Worm (Caenorhabditis elegans) whole organism, L1 larva: Measurements from ENCODE around the gene lir-3.

Source experiments
- C04F5.9 ChIP-seq: sonication (generic microtip); optimal IDR thresholded peaks from 2 replicates; lab custom pipeline; 2016; ENCODE audit warnings: missing genetic modification characterization, missing compliant biosample characterization
- C34B4.2 ChIP-seq: sonication (generic microtip); optimal IDR thresholded peaks from 2 replicates; lab custom pipeline; 2017; ENCODE audit warnings: mild to moderate bottlenecking, missing genetic modification characterization, missing compliant biosample characterization
- Y116A8C.19 ChIP-seq: sonication (generic microtip); optimal IDR thresholded peaks from 2 replicates; lab custom pipeline; 2016; ENCODE audit warnings: missing compliant biosample characterization, missing genetic modification characterization, borderline replicate concordance
- aha-1 ChIP-seq: fragments of 150-350 bp; optimal IDR thresholded peaks from 2 replicates; lab custom pipeline; 2014; ENCODE audit warnings: missing biosample characterization, missing genetic modification characterization
- alr-1 ChIP-seq: fragments of 200-800 bp; sonication (Bioruptor generic); optimal IDR thresholded peaks from 2 replicates; lab custom pipeline; 2018; ENCODE audit warnings: borderline replicate concordance, mild to moderate bottlenecking, missing genetic modification characterization, missing compliant biosample characterization
- aly-2 ChIP-seq: fragments of 150-350 bp; optimal IDR thresholded peaks from 2 replicates; lab custom pipeline; 2014; ENCODE audit warnings: missing biosample characterization, missing genetic modification characterization
- blmp-1 ChIP-seq: fragments of 150-350 bp; optimal IDR thresholded peaks from 2 replicates; lab custom pipeline; 2014; ENCODE audit warnings: missing biosample characterization, missing genetic modification characterization
- ceh-8 ChIP-seq: fragments of 200-800 bp; sonication (Bioruptor generic); optimal IDR thresholded peaks from 2 replicates; lab custom pipeline; 2018; ENCODE audit warnings: mild to moderate bottlenecking, missing genetic modification characterization, moderate library complexity, missing compliant biosample characterization
- ceh-88 ChIP-seq: fragments of 200-800 bp; sonication (Bioruptor generic); IDR thresholded peaks from 2 replicates; pipeline ENCODE4 v1.3.6; 2022; ENCODE audit warnings: missing genetic modification characterization, missing compliant biosample characterization
- ceh-90 ChIP-seq: sonication (generic microtip); optimal IDR thresholded peaks from 2 replicates; lab custom pipeline; 2016; ENCODE audit warnings: missing genetic modification characterization, missing compliant biosample characterization
- efl-1 ChIP-seq, 4 experiments: fragments of 150-350 bp; optimal IDR thresholded peaks in 3 of 4; peaks in 1 of 4; 1 replicate in 1 of 4; 2 replicates in 3 of 4; lab custom pipeline; 2014; ENCODE audit warnings: missing biosample characterization in 2 of 4, missing genetic modification characterization in 2 of 4, missing genetic modification reagents in 2 of 4
- efl-3 ChIP-seq: fragments of 200-800 bp; sonication (Bioruptor generic); optimal IDR thresholded peaks from 2 replicates; lab custom pipeline; 2018; ENCODE audit warnings: mild to moderate bottlenecking, missing genetic modification characterization, missing compliant biosample characterization
- egl-13 ChIP-seq: sonication (generic microtip); optimal IDR thresholded peaks from 2 replicates; lab custom pipeline; 2016; ENCODE audit warnings: missing genotype, missing genetic modification reagents, missing genetic modification characterization, missing compliant biosample characterization
- egl-27 ChIP-seq, 2 experiments: fragments of 150-350 bp in 1 of 2; sonication (generic microtip); optimal IDR thresholded peaks; 3 replicates each; lab custom pipeline; 2017 to 2018; ENCODE audit warnings: missing biosample characterization in 2 of 2, missing genetic modification characterization in 2 of 2, missing genetic modification reagents in 2 of 2
- ets-5 ChIP-seq: fragments of 200-800 bp; sonication (Bioruptor generic); IDR thresholded peaks from 2 replicates; pipeline ENCODE4 v1.3.6; 2022; ENCODE audit warnings: missing genetic modification characterization, missing compliant biosample characterization
- fkh-10 ChIP-seq: sonication (generic microtip); optimal IDR thresholded peaks from 2 replicates; lab custom pipeline; 2017; ENCODE audit warnings: missing biosample characterization, missing genetic modification reagents, missing genetic modification characterization
- fkh-4 ChIP-seq: sonication (generic microtip); optimal IDR thresholded peaks from 2 replicates; lab custom pipeline; 2016; ENCODE audit warnings: missing compliant biosample characterization, missing genetic modification characterization, borderline replicate concordance
- fkh-8 ChIP-seq: sonication (generic microtip); optimal IDR thresholded peaks from 2 replicates; lab custom pipeline; 2016; ENCODE audit warnings: mild to moderate bottlenecking, missing genetic modification characterization, missing compliant biosample characterization
- hpl-2 ChIP-seq: fragments of 150-350 bp; optimal IDR thresholded peaks from 2 replicates; lab custom pipeline; 2014; ENCODE audit warnings: missing biosample characterization, missing genetic modification reagents, missing genetic modification characterization
- irx-1 ChIP-seq: sonication (generic microtip); optimal IDR thresholded peaks from 2 replicates; lab custom pipeline; 2016; ENCODE audit warnings: missing genetic modification characterization, missing compliant biosample characterization
- lin-15B ChIP-seq: fragments of 150-350 bp; sonication (generic microtip); optimal IDR thresholded peaks from 3 replicates; lab custom pipeline; 2014; ENCODE audit warnings: missing biosample characterization, missing genetic modification characterization
- lin-39 ChIP-seq: fragments of 150-350 bp; optimal IDR thresholded peaks from 2 replicates; lab custom pipeline; 2014; ENCODE audit warnings: missing biosample characterization, missing genetic modification reagents, missing genetic modification characterization
- lir-3 ChIP-seq: sonication (generic microtip); optimal IDR thresholded peaks from 2 replicates; lab custom pipeline; 2016; ENCODE audit warnings: mild to moderate bottlenecking, missing genetic modification characterization, moderate library complexity, missing compliant biosample characterization; ENCODE audit not compliant: poor library complexity
- lsy-2 ChIP-seq, 2 experiments: fragments of 150-350 bp; optimal IDR thresholded peaks; 2 replicates each; lab custom pipeline; 2014; ENCODE audit warnings: missing biosample characterization in 2 of 2, missing genetic modification characterization in 2 of 2
- mef-2 ChIP-seq: fragments of 150-350 bp; optimal IDR thresholded peaks from 2 replicates; lab custom pipeline; 2014; ENCODE audit warnings: missing biosample characterization, missing genetic modification characterization
- mep-1 ChIP-seq: fragments of 150-350 bp; optimal IDR thresholded peaks from 2 replicates; lab custom pipeline; 2014; ENCODE audit warnings: missing biosample characterization, missing genetic modification characterization
- nhr-12 ChIP-seq: sonication (generic microtip); optimal IDR thresholded peaks from 2 replicates; lab custom pipeline; 2017; ENCODE audit warnings: missing biosample characterization, missing genetic modification characterization
- nhr-20 ChIP-seq: sonication (generic microtip); optimal IDR thresholded peaks from 2 replicates; lab custom pipeline; 2016; ENCODE audit warnings: mild to moderate bottlenecking, missing genetic modification characterization, missing compliant biosample characterization
- nhr-28 ChIP-seq: fragments of 150-350 bp; optimal IDR thresholded peaks from 2 replicates; lab custom pipeline; 2014; ENCODE audit warnings: missing biosample characterization, missing genetic modification characterization
- nhr-47 ChIP-seq: sonication (generic microtip); optimal IDR thresholded peaks from 2 replicates; lab custom pipeline; 2016; ENCODE audit warnings: mild to moderate bottlenecking, missing genetic modification characterization, moderate library complexity, missing compliant biosample characterization
- nhr-71 ChIP-seq: sonication (generic microtip); optimal IDR thresholded peaks from 2 replicates; lab custom pipeline; 2016; ENCODE audit warnings: mild to moderate bottlenecking, missing genetic modification characterization, moderate library complexity, missing compliant biosample characterization
- nhr-76 ChIP-seq: sonication (generic microtip); optimal IDR thresholded peaks from 2 replicates; lab custom pipeline; 2017; ENCODE audit warnings: missing biosample characterization, missing genetic modification characterization
- nhr-77 ChIP-seq: fragments of 150-350 bp; optimal IDR thresholded peaks from 2 replicates; lab custom pipeline; 2014; ENCODE audit warnings: missing biosample characterization, missing genetic modification characterization
- nhr-90 ChIP-seq: sonication (generic microtip); optimal IDR thresholded peaks from 2 replicates; lab custom pipeline; 2016; ENCODE audit warnings: mild to moderate bottlenecking, missing genetic modification characterization, missing compliant biosample characterization; ENCODE audit not compliant: poor library complexity
- pag-3 ChIP-seq: sonication (generic microtip); optimal IDR thresholded peaks from 2 replicates; lab custom pipeline; 2017; ENCODE audit warnings: missing genetic modification characterization, mild to moderate bottlenecking, missing compliant biosample characterization, antibody characterized with exemption, borderline replicate concordance; ENCODE audit not compliant: insufficient read depth
- pax-3 ChIP-seq: fragments of 200-800 bp; sonication (Bioruptor generic); optimal IDR thresholded peaks from 2 replicates; lab custom pipeline; 2018; ENCODE audit warnings: mild to moderate bottlenecking, missing genetic modification characterization, moderate library complexity, missing compliant biosample characterization
- pqm-1 ChIP-seq: sonication (generic microtip); optimal IDR thresholded peaks from 3 replicates; lab custom pipeline; 2017; ENCODE audit warnings: missing biosample characterization, missing genetic modification characterization
- rnt-1 ChIP-seq: sonication (generic microtip); optimal IDR thresholded peaks from 2 replicates; lab custom pipeline; 2016; ENCODE audit warnings: mild to moderate bottlenecking, missing genetic modification characterization, moderate library complexity, missing compliant biosample characterization
- skn-1 ChIP-seq: fragments of 150-350 bp; optimal IDR thresholded peaks from 2 replicates; lab custom pipeline; 2014; ENCODE audit warnings: missing biosample characterization, missing genetic modification characterization
- snpc-4 ChIP-seq: fragments of 150-350 bp; optimal IDR thresholded peaks from 2 replicates; lab custom pipeline; 2014; ENCODE audit warnings: missing biosample characterization, missing genetic modification characterization
- snu-23 ChIP-seq: sonication (generic microtip); optimal IDR thresholded peaks from 2 replicates; lab custom pipeline; 2016; ENCODE audit warnings: missing genetic modification characterization, missing compliant biosample characterization
- sox-4 ChIP-seq: sonication (generic microtip); optimal IDR thresholded peaks from 2 replicates; lab custom pipeline; 2016; ENCODE audit warnings: missing genetic modification characterization, missing compliant biosample characterization
- sup-37 ChIP-seq: fragments of 200-800 bp; sonication (Bioruptor generic); optimal IDR thresholded peaks from 2 replicates; lab custom pipeline; 2018; ENCODE audit warnings: mild to moderate bottlenecking, missing genetic modification characterization, missing compliant biosample characterization
- tbx-2 ChIP-seq: sonication (generic microtip); optimal IDR thresholded peaks from 2 replicates; lab custom pipeline; 2016; ENCODE audit warnings: missing genetic modification characterization, missing compliant biosample characterization
- unc-30 ChIP-seq: sonication (generic microtip); optimal IDR thresholded peaks from 2 replicates; lab custom pipeline; 2017; ENCODE audit warnings: missing biosample characterization, missing genetic modification characterization
- unc-86 ChIP-seq: sonication (generic microtip); optimal IDR thresholded peaks from 2 replicates; lab custom pipeline; 2016; ENCODE audit warnings: missing genetic modification characterization, missing compliant biosample characterization
- unc-98 ChIP-seq: fragments of 200-800 bp; sonication (Bioruptor generic); IDR thresholded peaks from 2 replicates; pipeline ENCODE4 v1.3.6; 2022; ENCODE audit warnings: missing genetic modification characterization, missing compliant biosample characterization
- vab-15 ChIP-seq: sonication (generic microtip); optimal IDR thresholded peaks from 2 replicates; lab custom pipeline; 2017; ENCODE audit warnings: missing genotype, mild to moderate bottlenecking, missing genetic modification characterization, missing compliant biosample characterization
- xbp-1 ChIP-seq: sonication (generic microtip); optimal IDR thresholded peaks from 2 replicates; lab custom pipeline; 2016; ENCODE audit warnings: missing genetic modification characterization, missing compliant biosample characterization
- zag-1 ChIP-seq: fragments of 150-350 bp; optimal IDR thresholded peaks from 2 replicates; lab custom pipeline; 2014; ENCODE audit warnings: missing biosample characterization, missing genetic modification characterization
- zip-4 ChIP-seq: fragments of 200-800 bp; sonication (Bioruptor generic); optimal IDR thresholded peaks from 2 replicates; lab custom pipeline; 2018; ENCODE audit warnings: mild to moderate bottlenecking, missing genetic modification characterization, moderate library complexity, missing compliant biosample characterization
- ztf-11 ChIP-seq, 2 experiments: sonication (generic microtip); optimal IDR thresholded peaks; 2 replicates each; lab custom pipeline; 2016 to 2017; ENCODE audit warnings: missing genetic modification characterization in 2 of 2, missing biosample characterization in 1 of 2, missing compliant biosample characterization in 1 of 2

lir-3 gene

DNA sequence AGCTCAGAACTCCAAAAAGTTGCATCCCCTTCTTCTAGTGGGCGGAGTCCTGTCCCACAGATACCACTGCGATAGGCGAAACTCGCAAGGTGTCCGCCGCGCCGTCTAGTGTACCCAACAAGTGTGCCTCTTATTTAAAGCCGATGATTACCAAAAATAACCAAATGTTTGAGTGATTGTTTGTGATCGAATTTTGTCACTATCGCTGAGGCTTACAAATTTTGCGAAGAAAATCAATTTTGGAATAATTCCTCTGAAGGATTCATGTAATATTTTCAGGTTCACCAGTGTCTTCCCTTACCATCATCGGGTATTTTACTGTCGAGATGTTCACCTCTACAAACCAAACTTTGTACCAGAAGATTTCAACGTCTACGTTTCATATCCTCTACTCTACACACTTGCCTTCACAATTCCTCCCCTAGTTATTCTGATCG lies 39.5 kb upstream of the lir-3 start (continued):
- TF ChIP-seq sup-37 (GFP tag; lab: Kevin White, UChicago) (no peak), mep-1 (tag; lab: Kevin White, UChicago) (peak; percentile 27), C04F5.9 (peak; percentile 39), vab-15 (no peak), lir-3 (tag; lab: Kevin White, UChicago) (no peak), fkh-8 (tag; lab: Kevin White, UChicago) (peak; percentile 58), egl-13 (tag; lab: Kevin White, UChicago) (peak; percentile 47), nhr-77 (tag; lab: Kevin White, UChicago) (peak; percentile 77), ets-5 (GFP tag; lab: Robert Waterston, UW) (no peak), unc-98 (GFP tag; lab: Robert Waterston, UW) (no peak), lsy-2 (tag; optimal IDR thresholded peaks at IDR 0.05; lab: Kevin White, UChicago) (peak in 1 of 2 experiments; percentile 74), lin-15B (peak; percentile 36), unc-30 (tag; lab: Kevin White, UChicago) (no peak), nhr-90 (peak; percentile 91), ceh-88 (GFP tag; lab: Robert Waterston, UW) (0 out of 2 replicates have a peak, but pooled peaks have one; percentile 26), rnt-1 (tag; lab: Kevin White, UChicago) (peak; percentile 93), Y116A8C.19 (tag; lab: Kevin White, UChicago) (no peak), skn-1 (no peak), efl-3 (no peak), tbx-2 (tag; lab: Kevin White, UChicago) (peak; percentile 72), ztf-11 (tag; optimal IDR thresholded peaks at IDR 0.05; lab: Kevin White, UChicago) (no peak), egl-27 (tag; optimal IDR thresholded peaks at IDR 0.05; lab: Kevin White, UChicago) (no peak), zag-1 (tag; lab: Kevin White, UChicago) (no peak), xbp-1 (tag; lab: Kevin White, UChicago) (peak; percentile 72), efl-1 (optimal IDR thresholded peaks at IDR 0.05; lab: Kevin White, UChicago) (peak; percentile 47 to 75), efl-1 (GFP tag; optimal IDR thresholded peaks at IDR 0.05 in 1 of 2; lab: Kevin White, UChicago) (peak; percentile 45 to 97), pqm-1 (no peak), aly-2 (tag; lab: Kevin White, UChicago) (peak; percentile 76), nhr-71 (tag; lab: Kevin White, UChicago) (peak; percentile 88), nhr-28 (tag; lab: Kevin White, UChicago) (no peak), pag-3 (tag; lab: Kevin White, UChicago) (no peak), fkh-4 (no peak), ceh-8 (GFP tag; lab: Kevin White, UChicago) (no peak), snpc-4 (peak; percentile 99), nhr-20 (tag; lab: Kevin White, UChicago) (peak; percentile 77), nhr-12 (tag; lab: Kevin White, UChicago) (no peak), nhr-47 (tag; lab: Kevin White, UChicago) (peak; percentile 91), nhr-76 (tag; lab: Kevin White, UChicago) (no peak), mef-2 (tag; lab: Kevin White, UChicago) (no peak), aha-1 (tag; lab: Kevin White, UChicago) (peak; percentile 11), alr-1 (tag; lab: Kevin White, UChicago) (no peak), fkh-10 (GFP tag; lab: Kevin White, UChicago) (peak; percentile 53), C34B4.2 (no peak), blmp-1 (tag; lab: Kevin White, UChicago) (no peak), hpl-2 (GFP tag; lab: Kevin White, UChicago) (peak; percentile 73), unc-86 (tag; lab: Kevin White, UChicago) (peak; percentile 50), sox-4 (tag; lab: Kevin White, UChicago) (no peak), irx-1 (tag; lab: Kevin White, UChicago) (peak; percentile 68), lin-39 (tag; lab: Kevin White, UChicago) (peak; percentile 49), snu-23 (peak; percentile 82), pax-3 (tag; lab: Kevin White, UChicago) (peak; percentile 20), zip-4 (GFP tag; lab: Kevin White, UChicago) (peak; percentile 45), ceh-90 (no peak)
